Worm (Caenorhabditis elegans): ENCODE measurements around the gene scl-23.

The scl-23 gene

ce11 chrIV:58818-59217 lies 31.1 kb downstream of the scl-23 start, which contains the start of gene T05C7.5 (continued):
- TF ChIP-seq B0261.1 (tag; optimal IDR thresholded peaks at IDR 0.05) (no peak), egl-18 (GFP tag; IDR thresholded peaks at IDR 0.05) (no peak), madf-3 (GFP tag; IDR thresholded peaks at IDR 0.05) (no peak), madf-6 (GFP tag; IDR thresholded peaks at IDR 0.05) (no peak)

- no peak for TF ChIP-seq die-1 (tag; optimal IDR thresholded peaks at IDR 0.05)
- TF ChIP-seq bed-1 (GFP tag; IDR thresholded peaks at IDR 0.05) = no peak
- no peak for TF ChIP-seq B0261.1 (tag; optimal IDR thresholded peaks at IDR 0.05)
- TF ChIP-seq xnd-1 (tag; optimal IDR thresholded peaks at IDR 0.05) = no peak
- TF ChIP-seq attf-3 (GFP tag; conservative IDR thresholded peaks at IDR 0.05) = no peak
- no peak for TF ChIP-seq F37B4.10 (GFP tag; IDR thresholded peaks at IDR 0.05)
- no peak for TF ChIP-seq lag-1 (GFP tag; IDR thresholded peaks at IDR 0.05)
- TF ChIP-seq nhr-27 (tag; optimal IDR thresholded peaks at IDR 0.05) = no peak
- no peak for TF ChIP-seq madf-3 (GFP tag; IDR thresholded peaks at IDR 0.05)
- no peak for TF ChIP-seq hlh-26 (GFP tag; conservative IDR thresholded peaks at IDR 0.05)
- no peak for TF ChIP-seq lin-40 (tag; optimal IDR thresholded peaks at IDR 0.05)
- TF ChIP-seq C06A6.2 (GFP tag; conservative IDR thresholded peaks at IDR 0.05) = no peak
These were observed 36.4 kb downstream of the scl-23 start, which contains the start of gene T05C7.4 for ce11 chrIV:53539-53938. Gene T05C7.4 (minus strand): TSS chrIV:53639.

ce11 chrIV:51219-51618 lies 38.7 kb downstream of the scl-23 start:
- no peak for TF ChIP-seq unc-62 (GFP tag; optimal IDR thresholded peaks at IDR 0.05)
- TF ChIP-seq F49E8.2 (tag; optimal IDR thresholded peaks at IDR 0.05; ENCODE audit: insufficient read depth) = no peak
- no peak for TF ChIP-seq unc-130 (GFP tag; optimal IDR thresholded peaks at IDR 0.05)
- no peak for TF ChIP-seq egl-44 (GFP tag; IDR thresholded peaks at IDR 0.05)
- no peak for TF ChIP-seq ztf-25 (GFP tag; IDR thresholded peaks at IDR 0.05)
- TF ChIP-seq mxl-1 (tag; optimal IDR thresholded peaks at IDR 0.05) = no peak
- no peak for TF ChIP-seq tlf-1 (GFP tag; optimal IDR thresholded peaks at IDR 0.05)
- TF ChIP-seq F52B5.7 (tag; optimal IDR thresholded peaks at IDR 0.05) = no peak
- TF ChIP-seq ceh-79 (tag; optimal IDR thresholded peaks at IDR 0.05) = no peak
- no peak for TF ChIP-seq ama-1 (optimal IDR thresholded peaks at IDR 0.05)
- no peak for TF ChIP-seq ama-1 (GFP tag; optimal IDR thresholded peaks at IDR 0.05)
- TF ChIP-seq cebp-1 (GFP tag; IDR thresholded peaks at IDR 0.05) = no peak
- peak; percentile 53 for TF ChIP-seq cebp-1 (tag; optimal IDR thresholded peaks at IDR 0.05)
- 0 out of 2 replicates have a peak, but pooled peaks have one; percentile 34 for TF ChIP-seq lin-26 (GFP tag; IDR thresholded peaks at IDR 0.05)
- peak; percentile 15 for TF ChIP-seq tbp1 (GFP tag; optimal IDR thresholded peaks at IDR 0.05)
- peak; percentile 60 for TF ChIP-seq nhr-80 (tag; optimal IDR thresholded peaks at IDR 0.05)
- TF ChIP-seq rcor-1 (GFP tag; IDR thresholded peaks at IDR 0.05) = no peak
- TF ChIP-seq Y53F4B.3 (GFP tag; IDR thresholded peaks at IDR 0.05) = no peak
- TF ChIP-seq sea-2 (GFP tag; IDR thresholded peaks at IDR 0.05) = no peak
- TF ChIP-seq mcd-1 (GFP tag; IDR thresholded peaks at IDR 0.05) = 0 out of 2 replicates have a peak, but pooled peaks have one; percentile 19
- no peak for TF ChIP-seq nhr-179 (tag; optimal IDR thresholded peaks at IDR 0.05)
- TF ChIP-seq ceh-27 (GFP tag; optimal IDR thresholded peaks at IDR 0.05) = peak; percentile 17
- TF ChIP-seq lin-40 (tag; optimal IDR thresholded peaks at IDR 0.05) = peak; percentile 34
- no peak for TF ChIP-seq F55B11.4 (tag; optimal IDR thresholded peaks at IDR 0.05; ENCODE audit: borderline replicate concordance, insufficient read depth)
- no peak for TF ChIP-seq let-607 (tag; optimal IDR thresholded peaks at IDR 0.05)
- TF ChIP-seq efl-1 (GFP tag; optimal IDR thresholded peaks at IDR 0.05) = peak; percentile 18
- peak; percentile 69; the same call in 1 of the 2 replicates for TF ChIP-seq zfh-2 (GFP tag; conservative IDR thresholded peaks at IDR 0.05)
- no peak for TF ChIP-seq T26A5.8 (tag; optimal IDR thresholded peaks at IDR 0.05)
- no peak for TF ChIP-seq D2030.7 (GFP tag; IDR thresholded peaks at IDR 0.05)
- peak; percentile 88; the same call in 1 of the 2 replicates for TF ChIP-seq hmg-1.2 (GFP tag; IDR thresholded peaks at IDR 0.05)
- peak; percentile 6 for TF ChIP-seq mel-28 (tag; optimal IDR thresholded peaks at IDR 0.05; ENCODE audit: borderline replicate concordance)
- no peak for TF ChIP-seq F33H1.4 (GFP tag; IDR thresholded peaks at IDR 0.05)
- no peak for TF ChIP-seq Y56A3A.18 (GFP tag; IDR thresholded peaks at IDR 0.05)
- TF ChIP-seq attf-5 (GFP tag; optimal IDR thresholded peaks at IDR 0.05) = peak; percentile 23
- no peak for TF ChIP-seq F37B4.10 (GFP tag; IDR thresholded peaks at IDR 0.05)
